Worm (Caenorhabditis elegans) whole organism, L1 larva: ENCODE measurements around the gene ccdc-149.

Experiments used
- lin-39 ChIP-seq: fragments of 150-350 bp; optimal IDR thresholded peaks from 2 replicates; lab custom pipeline; 2014; ENCODE audit warnings: missing biosample characterization, missing genetic modification reagents, missing genetic modification characterization
- snpc-4 ChIP-seq: fragments of 150-350 bp; optimal IDR thresholded peaks from 2 replicates; lab custom pipeline; 2014; ENCODE audit warnings: missing biosample characterization, missing genetic modification characterization
- zag-1 ChIP-seq: fragments of 150-350 bp; optimal IDR thresholded peaks from 2 replicates; lab custom pipeline; 2014; ENCODE audit warnings: missing biosample characterization, missing genetic modification characterization

DNA sequence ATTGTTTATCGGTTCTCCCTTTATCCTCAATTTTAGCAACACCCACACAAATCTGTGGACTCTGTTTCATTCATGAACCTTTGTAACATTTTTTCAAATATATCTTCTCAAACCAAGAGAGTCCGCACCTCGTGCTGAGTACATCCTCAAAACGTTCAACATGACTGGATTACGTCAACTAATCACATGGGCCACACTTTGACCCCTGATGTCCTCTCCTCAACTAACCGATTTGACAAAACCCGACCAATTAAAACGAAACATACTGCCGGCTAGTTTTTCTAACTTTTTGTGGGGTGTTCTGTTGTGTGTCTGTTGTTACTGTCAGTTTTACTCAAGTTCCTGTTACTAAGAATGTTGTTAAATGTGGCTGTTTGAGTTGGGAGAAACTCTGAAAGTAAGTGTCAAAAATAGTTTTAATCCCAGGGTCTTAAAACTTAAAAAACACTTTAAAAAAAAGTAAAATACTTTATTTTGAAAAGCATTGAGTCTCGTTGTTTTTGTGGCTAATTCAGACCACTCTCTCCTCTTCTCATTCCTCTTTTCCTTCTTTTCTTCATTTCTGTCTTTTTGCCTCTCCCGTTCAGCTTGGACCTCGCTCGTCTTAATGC is 44.4 kb upstream of the ccdc-149 start:
- TF ChIP-seq zag-1 (tag; lab: Kevin White, UChicago) = no peak
- TF ChIP-seq lin-39 = no peak
- TF ChIP-seq snpc-4 (tag; lab: Kevin White, UChicago) = no peak
